Worm (Caenorhabditis elegans) whole organism, young adult: ENCODE data around the gene C53B4.3.

Experiments
- K11D2.4 ChIP-seq: fragments of 200-800 bp; sonication (Bioruptor generic); IDR thresholded peaks from 2 replicates; pipeline ENCODE4 v1.3.6; 2022; ENCODE audit warnings: missing genetic modification reagents, missing genetic modification characterization, missing compliant biosample characterization
- akir-1 ChIP-seq: fragments of 200-800 bp; sonication (Bioruptor generic); optimal IDR thresholded peaks from 2 replicates; lab custom pipeline; 2018; ENCODE audit warnings: mild to moderate bottlenecking, missing genetic modification characterization, moderate library complexity, missing compliant biosample characterization
- ama-1 ChIP-seq, 3 experiments: fragments of 150-350 bp in 1 of 3; sonication (generic microtip) in 2 of 3; optimal IDR thresholded peaks; 2 replicates each; lab custom pipeline; 2014 to 2018; ENCODE audit warnings: missing biosample characterization in 2 of 3, missing genetic modification characterization in 2 of 3, missing genetic modification reagents in 2 of 3
- ceh-40 ChIP-seq: fragments of 200-800 bp; sonication (Bioruptor generic); IDR thresholded peaks from 2 replicates; pipeline ENCODE4 v1.3.6; 2022; ENCODE audit warnings: missing genetic modification characterization, missing compliant biosample characterization
- egrh-3 ChIP-seq: fragments of 200-800 bp; sonication (Bioruptor generic); IDR thresholded peaks from 2 replicates; pipeline ENCODE4 v1.3.6; 2022; ENCODE audit warnings: missing genetic modification reagents, missing genetic modification characterization, missing compliant biosample characterization
- him-1 ChIP-seq: sonication (generic microtip); optimal IDR thresholded peaks from 2 replicates; lab custom pipeline; 2016; ENCODE audit warnings: missing genotype, missing genetic modification reagents, missing genetic modification characterization, missing compliant biosample characterization
- let-526 ChIP-seq: fragments of 200-800 bp; sonication (Bioruptor generic); IDR thresholded peaks from 2 replicates; pipeline ENCODE4 v1.3.6; 2022; ENCODE audit warnings: missing genetic modification reagents, missing genetic modification characterization, missing compliant biosample characterization
- lsl-1 ChIP-seq: fragments of 200-800 bp; sonication (Bioruptor generic); optimal IDR thresholded peaks from 2 replicates; lab custom pipeline; 2018; ENCODE audit warnings: mild to moderate bottlenecking, missing genetic modification characterization, moderate library complexity, missing compliant biosample characterization
- sea-2 ChIP-seq: fragments of 200-800 bp; sonication (Bioruptor generic); IDR thresholded peaks from 2 replicates; pipeline ENCODE4 v1.3.6; 2022; ENCODE audit warnings: missing genetic modification characterization, missing compliant biosample characterization
- snpc-4 ChIP-seq, 5 experiments: fragments of 150-350 bp in 1 of 5; sonication (generic microtip) in 4 of 5; optimal IDR thresholded peaks; 2 replicates each; lab custom pipeline; 2014 to 2018; ENCODE audit warnings: missing genetic modification characterization in 5 of 5, missing biosample characterization in 3 of 5, antibody characterized with exemption in 2 of 5, mild to moderate bottlenecking in 2 of 5, missing compliant biosample characterization in 2 of 5, missing genotype in 2 of 5, moderate library complexity in 2 of 5, missing genetic modification reagents in 1 of 5
- unc-62 ChIP-seq: fragments of 150-350 bp; optimal IDR thresholded peaks from 2 replicates; lab custom pipeline; 2014; ENCODE audit warnings: missing biosample characterization, missing genetic modification reagents, missing genetic modification characterization

DNA sequence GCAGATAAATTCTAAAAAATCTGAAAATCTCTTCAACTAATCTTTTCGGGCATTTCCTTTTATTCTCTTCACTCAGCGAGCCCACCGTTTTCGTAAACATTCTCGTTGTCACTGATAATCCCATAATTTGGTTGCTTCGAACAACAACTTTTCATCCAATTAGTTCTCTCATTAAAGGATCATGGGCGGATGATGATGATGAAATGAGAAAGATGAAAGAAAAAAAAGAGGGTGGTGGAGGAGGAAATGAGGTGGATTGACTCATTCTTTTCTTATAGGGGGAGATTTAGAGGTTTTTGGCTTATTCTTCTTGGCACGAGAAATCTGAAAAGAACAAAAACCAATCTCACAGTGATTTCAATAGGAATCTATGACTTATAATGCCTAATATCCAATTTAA is 52.3 kb downstream of the C53B4.3 start:
- no peak for TF ChIP-seq let-526 (GFP tag; lab: Robert Waterston, UW)
- no peak for TF ChIP-seq snpc-4 (GFP tag; optimal IDR thresholded peaks at IDR 0.05; lab: Kevin White, UChicago)
- no peak for TF ChIP-seq snpc-4 (tag; optimal IDR thresholded peaks at IDR 0.05; lab: Kevin White, UChicago)
- TF ChIP-seq akir-1 (GFP tag; lab: Kevin White, UChicago), result no peak
- TF ChIP-seq unc-62 (GFP tag; lab: Kevin White, UChicago), result no peak
- TF ChIP-seq lsl-1 (GFP tag; lab: Kevin White, UChicago), result no peak
- no peak for TF ChIP-seq him-1 (tag; lab: Kevin White, UChicago)
- TF ChIP-seq K11D2.4 (GFP tag; lab: Robert Waterston, UW), result no peak
- no peak for TF ChIP-seq egrh-3
- TF ChIP-seq ceh-40 (GFP tag; lab: Robert Waterston, UW), result no peak
- no peak for TF ChIP-seq sea-2 (GFP tag; lab: Robert Waterston, UW)
- no peak for TF ChIP-seq ama-1 (optimal IDR thresholded peaks at IDR 0.05; lab: Kevin White, UChicago)
- TF ChIP-seq ama-1 (GFP tag; optimal IDR thresholded peaks at IDR 0.05; lab: Kevin White, UChicago), result no peak
